Worm (Caenorhabditis elegans) whole organism, L1 larva: Measurements from ENCODE around the gene K09C8.2.

Source experiments
- ceh-63 ChIP-seq: fragments of 200-800 bp; sonication (Bioruptor generic); optimal IDR thresholded peaks from 2 replicates; lab custom pipeline; 2018; ENCODE audit warnings: mild to moderate bottlenecking, missing genetic modification characterization, missing compliant biosample characterization
- ces-1 ChIP-seq: fragments of 150-350 bp; optimal IDR thresholded peaks from 2 replicates; lab custom pipeline; 2014; ENCODE audit warnings: missing biosample characterization, missing genetic modification reagents, missing genetic modification characterization
- efl-1 ChIP-seq, 4 experiments: fragments of 150-350 bp; optimal IDR thresholded peaks in 3 of 4; peaks in 1 of 4; 1 replicate in 1 of 4; 2 replicates in 3 of 4; lab custom pipeline; 2014; ENCODE audit warnings: missing biosample characterization in 2 of 4, missing genetic modification characterization in 2 of 4, missing genetic modification reagents in 2 of 4
- elt-2 ChIP-seq: sonication (generic microtip); optimal IDR thresholded peaks from 2 replicates; lab custom pipeline; 2016; ENCODE audit warnings: missing genetic modification characterization, mild to moderate bottlenecking, inconsistent platforms, missing compliant biosample characterization, missing genetic modification reagents
- elt-3 ChIP-seq, 6 experiments: fragments of 150-350 bp in 1 of 6; sonication (generic microtip); optimal IDR thresholded peaks; 2 replicates each; lab custom pipeline; 2017 to 2018; ENCODE audit warnings: missing biosample characterization in 6 of 6, missing genetic modification characterization in 6 of 6, inconsistent platforms in 1 of 6
- ets-5 ChIP-seq: fragments of 200-800 bp; sonication (Bioruptor generic); IDR thresholded peaks from 2 replicates; pipeline ENCODE4 v1.3.6; 2022; ENCODE audit warnings: missing genetic modification characterization, missing compliant biosample characterization
- grh-1 ChIP-seq: fragments of 200-800 bp; sonication (Bioruptor generic); IDR thresholded peaks from 2 replicates; pipeline ENCODE4 v1.3.6; 2022; ENCODE audit warnings: missing genetic modification reagents, missing genetic modification characterization, missing compliant biosample characterization
- hlh-17 ChIP-seq: fragments of 200-800 bp; sonication (Bioruptor generic); optimal IDR thresholded peaks from 2 replicates; lab custom pipeline; 2018; ENCODE audit warnings: missing genetic modification characterization, mild to moderate bottlenecking, missing compliant biosample characterization, moderate library complexity, borderline replicate concordance
- hpl-2 ChIP-seq: fragments of 150-350 bp; optimal IDR thresholded peaks from 2 replicates; lab custom pipeline; 2014; ENCODE audit warnings: missing biosample characterization, missing genetic modification reagents, missing genetic modification characterization
- lin-14 ChIP-seq: fragments of 200-800 bp; sonication (Bioruptor generic); optimal IDR thresholded peaks from 2 replicates; lab custom pipeline; 2018; ENCODE audit warnings: mild to moderate bottlenecking, missing genetic modification characterization, moderate library complexity, missing compliant biosample characterization
- lin-35 ChIP-seq, 2 experiments: fragments of 150-350 bp; optimal IDR thresholded peaks; 2 replicates each; lab custom pipeline; 2014; ENCODE audit warnings: missing biosample characterization in 2 of 2, missing genetic modification characterization in 2 of 2, missing genetic modification reagents in 2 of 2
- lin-39 ChIP-seq: fragments of 150-350 bp; optimal IDR thresholded peaks from 2 replicates; lab custom pipeline; 2014; ENCODE audit warnings: missing biosample characterization, missing genetic modification reagents, missing genetic modification characterization
- nhr-28 ChIP-seq: fragments of 150-350 bp; optimal IDR thresholded peaks from 2 replicates; lab custom pipeline; 2014; ENCODE audit warnings: missing biosample characterization, missing genetic modification characterization
- nhr-85 ChIP-seq: sonication (generic microtip); peaks from one replicate; lab custom pipeline; 2016; ENCODE audit warnings: missing genetic modification characterization, inconsistent platforms, missing compliant biosample characterization
- nhr-90 ChIP-seq: sonication (generic microtip); optimal IDR thresholded peaks from 2 replicates; lab custom pipeline; 2016; ENCODE audit warnings: mild to moderate bottlenecking, missing genetic modification characterization, missing compliant biosample characterization; ENCODE audit not compliant: poor library complexity
- pag-3 ChIP-seq: sonication (generic microtip); optimal IDR thresholded peaks from 2 replicates; lab custom pipeline; 2017; ENCODE audit warnings: missing genetic modification characterization, mild to moderate bottlenecking, missing compliant biosample characterization, antibody characterized with exemption, borderline replicate concordance; ENCODE audit not compliant: insufficient read depth
- tlp-1 ChIP-seq: fragments of 150-350 bp; optimal IDR thresholded peaks from 2 replicates; lab custom pipeline; 2014; ENCODE audit warnings: missing biosample characterization, missing genetic modification characterization
- unc-86 ChIP-seq: sonication (generic microtip); optimal IDR thresholded peaks from 2 replicates; lab custom pipeline; 2016; ENCODE audit warnings: missing genetic modification characterization, missing compliant biosample characterization
- vab-15 ChIP-seq: sonication (generic microtip); optimal IDR thresholded peaks from 2 replicates; lab custom pipeline; 2017; ENCODE audit warnings: missing genotype, mild to moderate bottlenecking, missing genetic modification characterization, missing compliant biosample characterization
- ztf-4 ChIP-seq: fragments of 150-350 bp; optimal IDR thresholded peaks from 2 replicates; lab custom pipeline; 2014; ENCODE audit warnings: missing biosample characterization, missing genetic modification characterization

Gene K09C8.2

ce11 chrX:11001750-11002149, 42.5 kb downstream of the K09C8.2 start, which contains the start of gene col-177:
Gene col-177 (minus strand): TSS chrX:11001850.
- no peak for TF ChIP-seq ceh-63 (GFP tag; lab: Kevin White, UChicago)
- no peak for TF ChIP-seq nhr-85
- no peak for TF ChIP-seq efl-1 (optimal IDR thresholded peaks at IDR 0.05; lab: Kevin White, UChicago)
- peak in 1 of 2 experiments; percentile 49 for TF ChIP-seq efl-1 (GFP tag; optimal IDR thresholded peaks at IDR 0.05 in 1 of 2; lab: Kevin White, UChicago)
- TF ChIP-seq pag-3 (tag; lab: Kevin White, UChicago), result no peak
- no peak for TF ChIP-seq ces-1 (GFP tag; lab: Kevin White, UChicago)

- TF ChIP-seq ztf-4 (tag; lab: Kevin White, UChicago), result no peak
- TF ChIP-seq lin-39 (tag; lab: Kevin White, UChicago), result no peak
- TF ChIP-seq tlp-1, result no peak
These were observed 44.5 kb downstream of the K09C8.2 start for ce11 chrX:11003701-11004100.

- peak in 1 of 2 experiments; percentile 44 for TF ChIP-seq lin-35 (GFP tag; optimal IDR thresholded peaks at IDR 0.05; lab: Kevin White, UChicago)
- TF ChIP-seq nhr-90 (tag; lab: Kevin White, UChicago), result peak; percentile 5
- no peak for TF ChIP-seq vab-15 (tag; lab: Kevin White, UChicago)
- TF ChIP-seq grh-1 (GFP tag; lab: Robert Waterston, UW), result no peak
- TF ChIP-seq elt-2 (tag; lab: Kevin White, UChicago), result peak; percentile 33
- peak; percentile 32 for TF ChIP-seq hpl-2 (GFP tag; lab: Kevin White, UChicago)
- TF ChIP-seq ets-5 (GFP tag; lab: Robert Waterston, UW), result no peak
These were observed 48.2 kb downstream of the K09C8.2 start for ce11 chrX:11007393-11007792.

- TF ChIP-seq hlh-17 (GFP tag; lab: Kevin White, UChicago) (no peak), elt-2 (tag; lab: Kevin White, UChicago) (peak; percentile 83), lin-35 (GFP tag; optimal IDR thresholded peaks at IDR 0.05; lab: Kevin White, UChicago) (peak in 1 of 2 experiments; percentile 32), unc-86 (no peak)
These were observed 48.8 kb downstream of the K09C8.2 start, which contains the start of gene del-5 for ce11 chrX:11008052-11008451. Gene del-5 (minus strand): TSS chrX:11008181.

- TF ChIP-seq elt-3 (tag; optimal IDR thresholded peaks at IDR 0.05; lab: Kevin White, UChicago), result peak in 1 of 6 experiments; percentile 7
- peak; percentile 21 for TF ChIP-seq lin-14 (GFP tag; lab: Kevin White, UChicago)
- TF ChIP-seq tlp-1, result no peak
- TF ChIP-seq pag-3 (tag; lab: Kevin White, UChicago), result no peak
- TF ChIP-seq nhr-85, result peak; percentile 66
- TF ChIP-seq nhr-28 (tag; lab: Kevin White, UChicago), result no peak
These were observed 49.7 kb downstream of the K09C8.2 start, which contains the start of gene ttr-31 for ce11 chrX:11008954-11009353. Gene ttr-31 (minus strand): TSS chrX:11009054.
